Fruit fly (Drosophila melanogaster): ENCODE results near the gene Ibf1.

Gene Ibf1

dm6 chr3R:9249025-9249735 lies 9.6 kb upstream of the Ibf1 start (continued):
- TF ChIP-seq Sox14 (GFP tag; optimal IDR thresholded peaks at IDR 0.05) (peak; percentile 19), Sox102F (GFP tag; optimal IDR thresholded peaks at IDR 0.05) (peak; percentile 56), CG6276 (GFP tag; optimal IDR thresholded peaks at IDR 0.05) (no peak), Hr38 (GFP tag; optimal IDR thresholded peaks at IDR 0.05) (no peak), Gug (GFP tag; IDR thresholded peaks at IDR 0.05) (no peak), CG6854 (GFP tag; optimal IDR thresholded peaks at IDR 0.05) (peak; percentile 14), spab (GFP tag; optimal IDR thresholded peaks at IDR 0.05) (peak; percentile 21), CG10631 (GFP tag; optimal IDR thresholded peaks at IDR 0.05) (no peak), CG8632 (GFP tag; optimal IDR thresholded peaks at IDR 0.05) (no peak), CG15336 (GFP tag; IDR thresholded peaks at IDR 0.05) (0 out of 2 replicates have a peak, but pooled peaks have one; percentile 7), net (GFP tag; optimal IDR thresholded peaks at IDR 0.05) (peak; percentile 15), CG6163 (GFP tag; IDR thresholded peaks at IDR 0.05) (no peak), fkh (GFP tag; optimal IDR thresholded peaks at IDR 0.05) (no peak), Smox (GFP tag; optimal IDR thresholded peaks at IDR 0.05) (peak; percentile 55), CG3919 (GFP tag; optimal IDR thresholded peaks at IDR 0.05) (peak; percentile 37), dac (GFP tag; optimal IDR thresholded peaks at IDR 0.05) (no peak)

dm6 chr3R:9249736-9250044 lies 9.1 kb upstream of the Ibf1 start:
- TF ChIP-seq Blimp-1 (GFP tag; optimal IDR thresholded peaks at IDR 0.05) (peak; percentile 85), Eip78C (GFP tag) (peak; percentile 35), Sox102F (GFP tag; optimal IDR thresholded peaks at IDR 0.05) (no peak)

- TF ChIP-seq OdsH (GFP tag; optimal IDR thresholded peaks at IDR 0.05) (peak; percentile 86), CG31627 (GFP tag; optimal IDR thresholded peaks at IDR 0.05) (peak; percentile 94), Eip78C (GFP tag) (peak; percentile 96), CG34406 (GFP tag; optimal IDR thresholded peaks at IDR 0.05) (peak; percentile 82), fd59A (GFP tag; optimal IDR thresholded peaks at IDR 0.05) (no peak), Sox14 (GFP tag; optimal IDR thresholded peaks at IDR 0.05) (peak; percentile 89), CG7368 (GFP tag; optimal IDR thresholded peaks at IDR 0.05) (peak; percentile 72), CG11294 (GFP tag; IDR thresholded peaks at IDR 0.05) (peak; percentile 76), Smox (GFP tag; optimal IDR thresholded peaks at IDR 0.05) (peak; percentile 92), CG32006 (GFP tag; optimal IDR thresholded peaks at IDR 0.05) (peak; percentile 92), CG6276 (GFP tag; optimal IDR thresholded peaks at IDR 0.05) (no peak), CG4318 (GFP tag; optimal IDR thresholded peaks at IDR 0.05) (peak; percentile 82), CG6792 (GFP tag; optimal IDR thresholded peaks at IDR 0.05) (peak; percentile 89), spab (GFP tag; optimal IDR thresholded peaks at IDR 0.05) (no peak), CG6163 (GFP tag; IDR thresholded peaks at IDR 0.05) (peak; percentile 93), fkh (GFP tag; optimal IDR thresholded peaks at IDR 0.05) (no peak), Lpt (GFP tag; optimal IDR thresholded peaks at IDR 0.05) (peak; percentile 87), svp (GFP tag) (no peak), ss (GFP tag; optimal IDR thresholded peaks at IDR 0.05) (peak; percentile 44 to 47), Met (GFP tag; optimal IDR thresholded peaks at IDR 0.05) (peak; percentile 95), CG11902 (GFP tag; optimal IDR thresholded peaks at IDR 0.05) (peak; percentile 70), cyc (GFP tag; optimal IDR thresholded peaks at IDR 0.05) (peak; percentile 92), Ets96B (tag; optimal IDR thresholded peaks at IDR 0.05) (peak; percentile 67), CG15336 (GFP tag; IDR thresholded peaks at IDR 0.05) (peak; percentile 91), CG6808 (GFP tag; optimal IDR thresholded peaks at IDR 0.05) (peak; percentile 56), Ets21C (GFP tag; optimal IDR thresholded peaks at IDR 0.05) (peak; percentile 85), dsx (GFP tag; optimal IDR thresholded peaks at IDR 0.05; ENCODE audit: poor library complexity, severe bottlenecking) (peak; percentile 56), Hr4 (GFP tag; optimal IDR thresholded peaks at IDR 0.05) (peak; percentile 92), CG8632 (GFP tag; optimal IDR thresholded peaks at IDR 0.05) (peak; percentile 79), Hr38 (GFP tag; optimal IDR thresholded peaks at IDR 0.05) (no peak), Eip75B (GFP tag; optimal IDR thresholded peaks at IDR 0.05) (peak; percentile 89), Hr39 (GFP tag; optimal IDR thresholded peaks at IDR 0.05) (peak; percentile 94), CG16779 (tag; optimal IDR thresholded peaks at IDR 0.05) (no peak), salr (GFP tag; optimal IDR thresholded peaks at IDR 0.05) (peak; percentile 51 to 73), CG8319 (GFP tag; optimal IDR thresholded peaks at IDR 0.05) (peak; percentile 71), CG1621 (tag; optimal IDR thresholded peaks at IDR 0.05) (peak; percentile 54), achi (GFP tag; optimal IDR thresholded peaks at IDR 0.05) (peak; percentile 88), CG9139 (GFP tag; optimal IDR thresholded peaks at IDR 0.05) (peak; percentile 34)
Observed at dm6 chr3R:9250868-9251267, 7.9 kb upstream of the Ibf1 start.
